Fruit fly (Drosophila melanogaster) whole organism, embryonic: Measurements from ENCODE around the gene Ac78C.

Experiments used
- BEAF-32 ChIP-seq: fragments of 200-800 bp; sonication (Bioruptor generic); optimal IDR thresholded peaks from 3 replicates; lab custom pipeline; 2017; ENCODE audit warnings: missing biosample characterization, missing genetic modification characterization, mild to moderate bottlenecking, moderate library complexity, missing genetic modification reagents
- CG10274 ChIP-seq: fragments of 200-800 bp; sonication (Bioruptor generic); optimal IDR thresholded peaks from 3 replicates; lab custom pipeline; 2017; ENCODE audit warnings: missing biosample characterization, mild to moderate bottlenecking, missing genetic modification characterization
- CG10321 ChIP-seq: fragments of 200-800 bp; sonication (Bioruptor generic); IDR thresholded peaks from 2 replicates; pipeline ENCODE4 v1.3.6; 2022; ENCODE audit warnings: missing biosample characterization, missing genetic modification characterization
- CG10431 ChIP-seq: fragments of 200-800 bp; sonication (Bioruptor generic); optimal IDR thresholded peaks from 3 replicates; lab custom pipeline; 2018; ENCODE audit warnings: missing biosample characterization, mild to moderate bottlenecking, missing genetic modification characterization
- CG11093 ChIP-seq: fragments of 200-800 bp; sonication (Bioruptor generic); IDR thresholded peaks from 3 replicates; pipeline ENCODE4 v1.3.6; 2022; ENCODE audit warnings: missing biosample characterization, missing genetic modification characterization
- CG11456 ChIP-seq: fragments of 200-800 bp; sonication (Bioruptor generic); IDR thresholded peaks from 3 replicates; pipeline ENCODE4 v1.3.6; 2022; ENCODE audit warnings: missing biosample characterization, missing genetic modification characterization
- CG11504 ChIP-seq: fragments of 200-800 bp; sonication (Bioruptor generic); optimal IDR thresholded peaks from 3 replicates; lab custom pipeline; 2019; ENCODE audit warnings: missing biosample characterization, mild to moderate bottlenecking, missing genetic modification characterization, moderate library complexity
- CG12071 ChIP-seq: fragments of 200-800 bp; sonication (Bioruptor generic); optimal IDR thresholded peaks from 3 replicates; lab custom pipeline; 2018; ENCODE audit warnings: missing biosample characterization, mild to moderate bottlenecking, missing genetic modification characterization
- CG12219 ChIP-seq: fragments of 200-800 bp; sonication (Bioruptor generic); optimal IDR thresholded peaks from 3 replicates; lab custom pipeline; 2018; ENCODE audit warnings: missing biosample characterization, mild to moderate bottlenecking, missing genetic modification characterization
- CG12236 ChIP-seq: fragments of 200-800 bp; sonication (Bioruptor generic); optimal IDR thresholded peaks from 2 replicates; lab custom pipeline; 2016; ENCODE audit warnings: missing biosample characterization, missing genetic modification characterization
- CG14014 ChIP-seq: fragments of 200-800 bp; sonication (Bioruptor generic); IDR thresholded peaks from 2 replicates; pipeline ENCODE4 v1.3.6; 2022; ENCODE audit warnings: missing biosample characterization, missing genetic modification characterization
- CG14050 ChIP-seq: fragments of 200-800 bp; sonication (Bioruptor generic); IDR thresholded peaks from 3 replicates; pipeline ENCODE4 v1.3.6; 2022; ENCODE audit warnings: missing biosample characterization, missing genetic modification characterization
- CG18619 ChIP-seq: fragments of 200-800 bp; sonication (Bioruptor generic); optimal IDR thresholded peaks from 3 replicates; lab custom pipeline; 2017; ENCODE audit warnings: missing biosample characterization, mild to moderate bottlenecking, missing genetic modification characterization
- CG18764 ChIP-seq: fragments of 200-800 bp; sonication (Bioruptor generic); optimal IDR thresholded peaks from 3 replicates; lab custom pipeline; 2016; ENCODE audit warnings: missing biosample characterization, missing genetic modification characterization
- CG2116 ChIP-seq: fragments of 200-800 bp; sonication (Bioruptor generic); optimal IDR thresholded peaks from 3 replicates; lab custom pipeline; 2018; ENCODE audit warnings: missing biosample characterization, mild to moderate bottlenecking, missing genetic modification characterization
- CG31388 ChIP-seq: fragments of 200-800 bp; sonication (Bioruptor generic); optimal IDR thresholded peaks from 2 replicates; lab custom pipeline; 2016; ENCODE audit warnings: missing biosample characterization, missing genetic modification characterization
- CG3163 ChIP-seq: fragments of 200-800 bp; sonication (Bioruptor generic); optimal IDR thresholded peaks from 3 replicates; lab custom pipeline; 2016; ENCODE audit warnings: missing biosample characterization, missing genetic modification characterization
- CG32772 ChIP-seq: fragments of 200-800 bp; sonication (Bioruptor generic); IDR thresholded peaks from 2 replicates; pipeline ENCODE4 v1.3.6; 2022; ENCODE audit warnings: missing biosample characterization, missing genetic modification characterization
- CG3838 ChIP-seq: fragments of 200-800 bp; sonication (Bioruptor generic); optimal IDR thresholded peaks from 3 replicates; lab custom pipeline; 2016; ENCODE audit warnings: missing biosample characterization, missing genetic modification characterization
- CG5245 ChIP-seq: fragments of 200-800 bp; sonication (Bioruptor generic); optimal IDR thresholded peaks from 3 replicates; lab custom pipeline; 2016; ENCODE audit warnings: missing biosample characterization, missing genetic modification characterization
- CG6272 ChIP-seq: fragments of 200-800 bp; sonication (Bioruptor generic); IDR thresholded peaks from 2 replicates; pipeline ENCODE4 v1.3.6; 2022; ENCODE audit warnings: missing biosample characterization, missing genetic modification characterization
- CG6791 ChIP-seq: fragments of 200-800 bp; sonication (Bioruptor generic); IDR thresholded peaks from 3 replicates; pipeline ENCODE4 v1.3.6; 2022; ENCODE audit warnings: missing biosample characterization, missing genetic modification characterization; ENCODE audit not compliant: partially characterized antibody
- CG8944 ChIP-seq: fragments of 200-800 bp; sonication (Bioruptor generic); optimal IDR thresholded peaks from 3 replicates; lab custom pipeline; 2016; ENCODE audit warnings: missing biosample characterization, missing genetic modification characterization
- CoRest ChIP-seq: fragments of 200-800 bp; sonication (Bioruptor generic); optimal IDR thresholded peaks from 3 replicates; lab custom pipeline; 2018; ENCODE audit warnings: missing biosample characterization, mild to moderate bottlenecking, missing genetic modification characterization, moderate library complexity
- CrebB ChIP-seq: fragments of 200-800 bp; sonication (Bioruptor generic); optimal IDR thresholded peaks from 3 replicates; lab custom pipeline; 2018; ENCODE audit warnings: missing biosample characterization, mild to moderate bottlenecking, missing genetic modification characterization
- Doc2 ChIP-seq: fragments of 200-800 bp; sonication (Bioruptor generic); IDR thresholded peaks from 2 replicates; pipeline ENCODE4 v1.3.6; 2022; ENCODE audit warnings: missing biosample characterization, missing genetic modification characterization
- Dref ChIP-seq: fragments of 200-800 bp; sonication (Bioruptor generic); IDR thresholded peaks from 2 replicates; pipeline ENCODE4 v1.3.6; 2022; ENCODE audit warnings: missing biosample characterization, missing genetic modification characterization
- H15 ChIP-seq: fragments of 200-800 bp; sonication (Bioruptor generic); IDR thresholded peaks from 3 replicates; pipeline ENCODE4 v1.3.6; 2022; ENCODE audit warnings: missing biosample characterization, missing genetic modification characterization
- Hand ChIP-seq: fragments of 200-800 bp; sonication (Bioruptor generic); optimal IDR thresholded peaks from 2 replicates; lab custom pipeline; 2017; ENCODE audit warnings: mild to moderate bottlenecking, missing biosample characterization, missing genetic modification reagents, missing genetic modification characterization
- HmgZ ChIP-seq: fragments of 200-800 bp; sonication (Bioruptor generic); optimal IDR thresholded peaks from 2 replicates; lab custom pipeline; 2018; ENCODE audit warnings: missing biosample characterization, mild to moderate bottlenecking, missing genetic modification characterization
- Hr39 ChIP-seq: fragments of >200 bp; optimal IDR thresholded peaks from 2 replicates; lab custom pipeline; 2017
- MBD-R2 ChIP-seq: fragments of 200-800 bp; sonication (Bioruptor generic); IDR thresholded peaks from 2 replicates; pipeline ENCODE4 v1.3.6; 2022; ENCODE audit warnings: missing biosample characterization, missing genetic modification characterization
- Sox102F ChIP-seq: fragments of 200-800 bp; sonication (Bioruptor generic); optimal IDR thresholded peaks from 2 replicates; lab custom pipeline; 2018; ENCODE audit warnings: missing biosample characterization, mild to moderate bottlenecking, missing genetic modification characterization, moderate library complexity
- Spps ChIP-seq: fragments of 200-800 bp; sonication (Bioruptor generic); optimal IDR thresholded peaks from 2 replicates; lab custom pipeline; 2018; ENCODE audit warnings: missing biosample characterization, mild to moderate bottlenecking, missing genetic modification characterization
- aop ChIP-seq: fragments of 200-800 bp; sonication (Bioruptor generic); IDR thresholded peaks from 2 replicates; pipeline ENCODE4 v1.3.6; 2022; ENCODE audit warnings: missing biosample characterization, missing genetic modification characterization
- dimm ChIP-seq: fragments of 200-800 bp; sonication (Bioruptor generic); IDR thresholded peaks from 2 replicates; pipeline ENCODE4 v1.3.6; 2022; ENCODE audit warnings: missing biosample characterization, missing genetic modification characterization
- dm ChIP-seq: fragments of 200-800 bp; sonication (Bioruptor generic); optimal IDR thresholded peaks from 3 replicates; lab custom pipeline; 2016; ENCODE audit warnings: missing biosample characterization, missing genetic modification characterization
- en ChIP-seq: fragments of 200-800 bp; sonication (Bioruptor generic); optimal IDR thresholded peaks from 2 replicates; lab custom pipeline; 2016; ENCODE audit warnings: missing biosample characterization, missing genetic modification characterization
- ewg ChIP-seq: fragments of 200-800 bp; sonication (Bioruptor generic); optimal IDR thresholded peaks from 3 replicates; lab custom pipeline; 2017; ENCODE audit warnings: mild to moderate bottlenecking, missing biosample characterization, missing genetic modification reagents, missing genetic modification characterization
- gcm ChIP-seq: fragments of 200-800 bp; sonication (Bioruptor generic); optimal IDR thresholded peaks from 2 replicates; lab custom pipeline; 2019; ENCODE audit warnings: missing biosample characterization, mild to moderate bottlenecking, missing genetic modification characterization, moderate library complexity
- gcm2 ChIP-seq: fragments of 200-800 bp; sonication (Bioruptor generic); optimal IDR thresholded peaks from 2 replicates; lab custom pipeline; 2016; ENCODE audit warnings: missing biosample characterization, missing genetic modification characterization
- gfzf ChIP-seq: fragments of 200-800 bp; sonication (Bioruptor generic); optimal IDR thresholded peaks from 2 replicates; lab custom pipeline; 2016; ENCODE audit warnings: missing biosample characterization, mild to moderate bottlenecking, missing genetic modification characterization, moderate library complexity
- hbn ChIP-seq: fragments of 200-800 bp; sonication (Bioruptor generic); IDR thresholded peaks from 2 replicates; pipeline ENCODE4 v1.3.6; 2022; ENCODE audit warnings: missing biosample characterization, missing genetic modification characterization; ENCODE audit not compliant: partially characterized antibody
- lola ChIP-seq, 3 experiments: fragments of >200 bp in 2 of 3; fragments of 200-800 bp in 1 of 3; sonication (Bioruptor generic) in 1 of 3; optimal IDR thresholded peaks; 2 replicates each; lab custom pipeline; 2017 to 2019; ENCODE audit warnings: missing biosample characterization in 3 of 3, missing genetic modification characterization in 3 of 3, mild to moderate bottlenecking in 1 of 3, moderate library complexity in 1 of 3
- luna ChIP-seq: fragments of 200-800 bp; sonication (Bioruptor generic); optimal IDR thresholded peaks from 2 replicates; lab custom pipeline; 2016; ENCODE audit warnings: missing biosample characterization, missing genetic modification characterization
- sens-2 ChIP-seq: fragments of 200-800 bp; sonication (Bioruptor generic); IDR thresholded peaks from 2 replicates; pipeline ENCODE4 v1.3.6; 2022; ENCODE audit warnings: missing biosample characterization, missing genetic modification characterization
- sisA ChIP-seq: fragments of 200-800 bp; sonication (Bioruptor generic); IDR thresholded peaks from 2 replicates; pipeline ENCODE4 v1.3.6; 2022; ENCODE audit warnings: missing biosample characterization, missing genetic modification characterization
- stc ChIP-seq: fragments of 200-800 bp; sonication (Bioruptor generic); IDR thresholded peaks from 2 replicates; pipeline ENCODE4 v1.3.6; 2022; ENCODE audit warnings: missing biosample characterization, missing genetic modification characterization
- vfl ChIP-seq: fragments of 200-800 bp; sonication (Bioruptor generic); optimal IDR thresholded peaks from 2 replicates; lab custom pipeline; 2016; ENCODE audit warnings: missing biosample characterization, missing genetic modification characterization
- wor ChIP-seq: fragments of 200-800 bp; sonication (Bioruptor generic); IDR thresholded peaks from 2 replicates; pipeline ENCODE4 v1.3.6; 2022; ENCODE audit warnings: missing biosample characterization, missing genetic modification characterization
- zen ChIP-seq: fragments of 200-800 bp; sonication (Bioruptor generic); optimal IDR thresholded peaks from 3 replicates; lab custom pipeline; 2018; ENCODE audit warnings: missing biosample characterization, mild to moderate bottlenecking, missing genetic modification characterization, moderate library complexity

Ac78C gene

DNA sequence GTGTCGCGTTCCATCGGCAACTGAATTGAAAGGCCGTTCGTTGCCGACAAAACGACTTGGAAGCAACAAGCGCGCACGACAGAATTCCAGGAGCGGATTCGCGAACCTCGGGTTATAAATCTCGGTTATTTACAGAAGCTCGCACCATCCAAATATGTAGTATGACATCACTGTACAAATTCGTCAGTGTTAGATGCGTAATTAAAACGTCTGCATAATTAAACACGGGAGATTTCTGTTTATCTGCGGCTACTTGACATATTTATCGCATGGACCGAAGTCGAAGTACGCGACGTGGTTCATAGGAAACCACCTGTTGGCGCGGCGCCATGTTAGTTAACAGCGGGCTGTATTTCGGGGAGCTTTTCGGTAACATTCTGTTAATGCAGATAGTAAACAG lies at the start of gene Ac78C (continued):
- TF ChIP-seq CG18619 (peak; percentile 77), lola (GFP tag; optimal IDR thresholded peaks at IDR 0.05; lab: Kevin White, UChicago) (no peak), CG2116 (GFP tag; lab: Kevin White, UChicago) (no peak), Hr39 (lab: Kevin White, UChicago) (no peak), CG10321 (GFP tag; lab: Robert Waterston, UW) (peak; percentile 53), ewg (peak; percentile 58), CG11456 (GFP tag; lab: Robert Waterston, UW) (peak; percentile 92), BEAF-32 (GFP tag; lab: Kevin White, UChicago) (no peak), CG10431 (GFP tag; lab: Kevin White, UChicago) (no peak), vfl (GFP tag; lab: Kevin White, UChicago) (peak; percentile 91), CG6272 (peak; percentile 73), CG11093 (peak; percentile 66; the same call in 2 of the 3 replicates), CG18764 (peak; percentile 76), gfzf (no peak), stc (GFP tag; lab: Robert Waterston, UW) (peak; percentile 68; the same call in 1 of the 2 replicates), CG32772 (GFP tag; lab: Robert Waterston, UW) (peak; percentile 81), CG11504 (tag; lab: Kevin White, UChicago) (peak; percentile 82), Hand (peak; percentile 89), CG3838 (GFP tag; lab: Kevin White, UChicago) (peak; percentile 30), CG14050 (peak; percentile 81), wor (GFP tag; lab: Robert Waterston, UW) (peak; percentile 49; the same call in 1 of the 2 replicates), sens-2 (peak; percentile 45; the same call in 1 of the 2 replicates), CG12236 (peak; percentile 11), CoRest (tag; lab: Kevin White, UChicago) (peak; percentile 78), CG10274 (GFP tag; lab: Kevin White, UChicago) (peak; percentile 75), en (GFP tag; lab: Kevin White, UChicago) (peak; percentile 60), Doc2 (GFP tag; lab: Robert Waterston, UW) (peak; percentile 51; the same call in 1 of the 2 replicates), MBD-R2 (GFP tag; lab: Robert Waterston, UW) (no peak; the same call in none of the 2 replicates), CG3163 (peak; percentile 67), luna (GFP tag; lab: Kevin White, UChicago) (peak; percentile 88), CG14014 (peak; percentile 89), Dref (GFP tag; lab: Robert Waterston, UW) (peak; percentile 32), Sox102F (GFP tag; lab: Kevin White, UChicago) (peak; percentile 77), dimm (GFP tag; lab: Robert Waterston, UW) (0 out of 2 replicates have a peak, but pooled peaks have one; percentile 36), gcm (GFP tag; lab: Kevin White, UChicago) (no peak), CG12071 (GFP tag; lab: Kevin White, UChicago) (peak; percentile 95), H15 (GFP tag; lab: Robert Waterston, UW) (peak; percentile 78), CG5245 (GFP tag; lab: Kevin White, UChicago) (peak; percentile 73), aop (GFP tag; lab: Robert Waterston, UW) (no peak), zen (tag; lab: Kevin White, UChicago) (peak; percentile 39), gcm2 (GFP tag; lab: Kevin White, UChicago) (peak; percentile 74), CG8944 (GFP tag; lab: Kevin White, UChicago) (peak; percentile 88), HmgZ (tag; lab: Kevin White, UChicago) (peak; percentile 96), CG6791 (GFP tag; lab: Robert Waterston, UW) (no peak; the same call in 2 of the 3 replicates), hbn (GFP tag; lab: Robert Waterston, UW) (peak; percentile 44; the same call in 1 of the 2 replicates), CG12219 (GFP tag; lab: Kevin White, UChicago) (peak; percentile 82), Spps (tag; lab: Kevin White, UChicago) (no peak), CG31388 (GFP tag; lab: Kevin White, UChicago) (peak; percentile 45), sisA (peak; percentile 85), dm (peak; percentile 63), CrebB (tag; lab: Kevin White, UChicago) (peak; percentile 93)
